In the genomic region with DNA sequence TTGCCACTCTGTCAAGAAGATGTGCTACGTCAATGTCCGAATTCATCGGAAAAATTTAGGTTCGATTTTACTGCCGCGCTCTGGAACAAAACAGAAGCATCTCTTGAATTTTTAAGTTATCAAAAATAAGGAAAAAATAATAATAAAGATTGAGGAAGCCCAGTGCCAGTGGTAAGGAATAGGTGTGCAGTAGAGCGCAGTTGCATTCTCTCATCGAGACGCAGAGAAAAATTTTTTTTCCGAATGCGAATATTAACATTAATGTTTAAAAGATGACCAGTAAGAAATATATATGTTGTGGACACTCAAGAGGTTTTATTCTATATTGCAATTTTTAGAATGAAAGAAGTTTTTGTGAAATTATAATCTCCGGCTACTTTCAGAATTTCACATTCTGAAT, we compare ENCODE assay signal across 8 worm cellular contexts.
TF ChIP-seq lines count a peak whose summit lies in the region.

No protein-coding gene starts in this region.

TF ChIP-seq in whole organism, L1 larva, 84 proteins besides CTCF, POLR2A, EP300 and RAD21 (continues in another document):
- TF ChIP-seq C04F5.9 (tag; optimal IDR thresholded peaks at IDR 0.05; lab: Kevin White, UChicago) (peak; percentile 26), ces-1 (GFP tag; optimal IDR thresholded peaks at IDR 0.05; lab: Kevin White, UChicago) (no peak), unc-130 (tag; optimal IDR thresholded peaks at IDR 0.05; lab: Kevin White, UChicago) (peak; percentile 69), lin-35 (GFP tag; optimal IDR thresholded peaks at IDR 0.05; lab: Kevin White, UChicago) (peak; percentile 66 to 79), sox-4 (tag; optimal IDR thresholded peaks at IDR 0.05; lab: Kevin White, UChicago) (no peak), pax-3 (tag; optimal IDR thresholded peaks at IDR 0.05; lab: Kevin White, UChicago) (no peak), zip-4 (GFP tag; optimal IDR thresholded peaks at IDR 0.05; lab: Kevin White, UChicago) (no peak), elt-3 (tag; optimal IDR thresholded peaks at IDR 0.05; lab: Kevin White, UChicago) (peak in 1 of 6 experiments; percentile 45), vab-15 (tag; optimal IDR thresholded peaks at IDR 0.05; lab: Kevin White, UChicago) (peak; percentile 0), ets-5 (GFP tag; IDR thresholded peaks at IDR 0.05; lab: Robert Waterston, UW) (no peak), egl-27 (tag; optimal IDR thresholded peaks at IDR 0.05; lab: Kevin White, UChicago) (no peak)

TF ChIP-seq in whole organism, L2 larva, 48 proteins besides CTCF, POLR2A, EP300 and RAD21 (continues in another document):
- TF ChIP-seq mab-5 (tag; optimal IDR thresholded peaks at IDR 0.05; lab: Kevin White, UChicago) (no peak), ZK546.5 (tag; optimal IDR thresholded peaks at IDR 0.05; lab: Kevin White, UChicago) (no peak), unc-62 (GFP tag; optimal IDR thresholded peaks at IDR 0.05; lab: Kevin White, UChicago) (no peak), dmd-4 (tag; optimal IDR thresholded peaks at IDR 0.05; lab: Kevin White, UChicago) (no peak), nhr-129 (tag; optimal IDR thresholded peaks at IDR 0.05; lab: Kevin White, UChicago) (no peak), ceh-16 (tag; optimal IDR thresholded peaks at IDR 0.05; lab: Kevin White, UChicago) (no peak), unc-39 (tag; optimal IDR thresholded peaks at IDR 0.05; lab: Kevin White, UChicago) (no peak), sem-4 (tag; optimal IDR thresholded peaks at IDR 0.05; lab: Kevin White, UChicago) (peak; percentile 16), F13H6.1 (tag; optimal IDR thresholded peaks at IDR 0.05; lab: Kevin White, UChicago) (peak; percentile 43), lin-13 (GFP tag; optimal IDR thresholded peaks at IDR 0.05; lab: Kevin White, UChicago) (peak; percentile 34), gmeb-1 (tag; optimal IDR thresholded peaks at IDR 0.05; lab: Kevin White, UChicago) (peak; percentile 58)

TF ChIP-seq in whole organism, L3 larva, 47 proteins besides CTCF, POLR2A, EP300 and RAD21 (continues in another document):
- TF ChIP-seq fkh-2 (tag; optimal IDR thresholded peaks at IDR 0.05; lab: Kevin White, UChicago): no peak
- TF ChIP-seq ceh-9 (tag; optimal IDR thresholded peaks at IDR 0.05; lab: Kevin White, UChicago): no peak
- TF ChIP-seq nhr-76 (tag; optimal IDR thresholded peaks at IDR 0.05; lab: Kevin White, UChicago): no peak
- no peak for TF ChIP-seq lsy-12 (tag; optimal IDR thresholded peaks at IDR 0.05; lab: Kevin White, UChicago)
- TF ChIP-seq egl-5 (tag; optimal IDR thresholded peaks at IDR 0.05; lab: Kevin White, UChicago): no peak
- TF ChIP-seq jun-1 (tag; optimal IDR thresholded peaks at IDR 0.05; lab: Kevin White, UChicago): no peak
- TF ChIP-seq ama-1 (optimal IDR thresholded peaks at IDR 0.05; lab: Kevin White, UChicago): no peak
- no peak for TF ChIP-seq elt-1 (tag; optimal IDR thresholded peaks at IDR 0.05; lab: Kevin White, UChicago)
- TF ChIP-seq fkh-10 (GFP tag; optimal IDR thresholded peaks at IDR 0.05; lab: Kevin White, UChicago): no peak
- TF ChIP-seq mml-1 (tag; optimal IDR thresholded peaks at IDR 0.05; lab: Kevin White, UChicago): no peak
- no peak for TF ChIP-seq nhr-67 (tag; optimal IDR thresholded peaks at IDR 0.05; lab: Kevin White, UChicago)
- no peak for TF ChIP-seq egl-27 (tag; optimal IDR thresholded peaks at IDR 0.05; lab: Kevin White, UChicago)

TF ChIP-seq in whole organism, L4 larva, 104 proteins besides CTCF, POLR2A, EP300 and RAD21 (continues in another document):
- TF ChIP-seq lin-39 (tag; optimal IDR thresholded peaks at IDR 0.05; lab: Kevin White, UChicago): no peak
- peak; percentile 39 for TF ChIP-seq mep-1 (tag; optimal IDR thresholded peaks at IDR 0.05; lab: Kevin White, UChicago)
- peak; percentile 38 for TF ChIP-seq dve-1 (tag; optimal IDR thresholded peaks at IDR 0.05; lab: Kevin White, UChicago; ENCODE audit: insufficient read depth)
- TF ChIP-seq T26A8.4 (GFP tag; IDR thresholded peaks at IDR 0.05; lab: Robert Waterston, UW): no peak
- TF ChIP-seq mdl-1 (tag; optimal IDR thresholded peaks at IDR 0.05; lab: Kevin White, UChicago): no peak
- no peak for TF ChIP-seq unc-39 (tag; optimal IDR thresholded peaks at IDR 0.05; lab: Kevin White, UChicago)
- TF ChIP-seq jun-1 (tag; optimal IDR thresholded peaks at IDR 0.05; lab: Kevin White, UChicago): no peak
- TF ChIP-seq ceh-62 (tag; optimal IDR thresholded peaks at IDR 0.05; lab: Kevin White, UChicago): no peak
- TF ChIP-seq fos-1 (tag; optimal IDR thresholded peaks at IDR 0.05; lab: Kevin White, UChicago): no peak
- peak; percentile 84 for TF ChIP-seq mes-2 (tag; optimal IDR thresholded peaks at IDR 0.05; lab: Kevin White, UChicago; ENCODE audit: poor library complexity, severe bottlenecking)
- no peak for TF ChIP-seq arid-1 (GFP tag; conservative IDR thresholded peaks at IDR 0.05; lab: Robert Waterston, UW)

TF ChIP-seq in whole organism, late embryonic, 69 proteins besides CTCF, POLR2A, EP300 and RAD21:
- TF ChIP-seq nfya-1 (tag; optimal IDR thresholded peaks at IDR 0.05; lab: Kevin White, UChicago) (peak; percentile 14), sdc-2 (tag; optimal IDR thresholded peaks at IDR 0.05; lab: Kevin White, UChicago) (no peak), hlh-6 (tag; optimal IDR thresholded peaks at IDR 0.05; lab: Kevin White, UChicago) (no peak), dve-1 (tag; optimal IDR thresholded peaks at IDR 0.05; lab: Kevin White, UChicago) (no peak), T23F11.4 (GFP tag; optimal IDR thresholded peaks at IDR 0.05; lab: Kevin White, UChicago) (no peak), pha-2 (tag; optimal IDR thresholded peaks at IDR 0.05; lab: Kevin White, UChicago) (no peak), unc-55 (GFP tag; optimal IDR thresholded peaks at IDR 0.05; lab: Kevin White, UChicago) (peak; percentile 6), pqm-1 (tag; optimal IDR thresholded peaks at IDR 0.05; lab: Kevin White, UChicago) (no peak), pros-1 (tag; optimal IDR thresholded peaks at IDR 0.05; lab: Kevin White, UChicago) (no peak), ceh-18 (tag; optimal IDR thresholded peaks at IDR 0.05; lab: Kevin White, UChicago) (no peak), ceh-34 (tag; optimal IDR thresholded peaks at IDR 0.05; lab: Kevin White, UChicago) (no peak)

TF ChIP-seq in whole organism, midembryonic, 9 proteins besides CTCF, POLR2A, EP300 and RAD21:
- TF ChIP-seq med-1 (GFP tag; optimal IDR thresholded peaks at IDR 0.05; lab: Kevin White, UChicago; ENCODE audit: insufficient read depth) (no peak), ztf-23 (GFP tag; IDR thresholded peaks at IDR 0.05; lab: Robert Waterston, UW) (no peak), ztf-29 (GFP tag; IDR thresholded peaks at IDR 0.05; lab: Robert Waterston, UW) (peak; percentile 46; the same call in 1 of the 2 replicates), cog-1 (tag; optimal IDR thresholded peaks at IDR 0.05; lab: Kevin White, UChicago) (peak; percentile 10), flt-1 (GFP tag; IDR thresholded peaks at IDR 0.05; lab: Robert Waterston, UW) (no peak), klf-2 (GFP tag; conservative IDR thresholded peaks at IDR 0.05; lab: Robert Waterston, UW) (no peak)

TF ChIP-seq in whole organism, mixed stage, embryonic, 35 proteins besides CTCF, POLR2A, EP300 and RAD21 (continues in another document):
- TF ChIP-seq elt-3 (tag; optimal IDR thresholded peaks at IDR 0.05; lab: Kevin White, UChicago) (no peak), ztf-11 (tag; optimal IDR thresholded peaks at IDR 0.05; lab: Kevin White, UChicago) (no peak), lsy-2 (tag; optimal IDR thresholded peaks at IDR 0.05; lab: Kevin White, UChicago) (peak; percentile 26), flh-1 (GFP tag; optimal IDR thresholded peaks at IDR 0.05; lab: Kevin White, UChicago) (no peak), nhr-237 (tag; optimal IDR thresholded peaks at IDR 0.05; lab: Kevin White, UChicago) (peak; percentile 40), mep-1 (tag; optimal IDR thresholded peaks at IDR 0.05; lab: Kevin White, UChicago) (peak; percentile 57), unc-120 (tag; optimal IDR thresholded peaks at IDR 0.05; lab: Kevin White, UChicago; ENCODE audit: poor library complexity, severe bottlenecking) (no peak), hlh-1 (tag; optimal IDR thresholded peaks at IDR 0.05; lab: Kevin White, UChicago) (no peak), sem-2 (GFP tag; optimal IDR thresholded peaks at IDR 0.05; lab: Kevin White, UChicago) (no peak), unc-62 (GFP tag; optimal IDR thresholded peaks at IDR 0.05; lab: Kevin White, UChicago) (no peak), cnd-1 (tag; optimal IDR thresholded peaks at IDR 0.05; lab: Kevin White, UChicago) (peak; percentile 15), snpc-4 (tag; optimal IDR thresholded peaks at IDR 0.05; lab: Kevin White, UChicago) (no peak), nhr-28 (tag; optimal IDR thresholded peaks at IDR 0.05; lab: Kevin White, UChicago) (no peak), sptf-1 (tag; optimal IDR thresholded peaks at IDR 0.05; lab: Kevin White, UChicago) (no peak), lin-13 (tag; optimal IDR thresholded peaks at IDR 0.05; lab: Kevin White, UChicago) (no peak), ces-1 (GFP tag; optimal IDR thresholded peaks at IDR 0.05; lab: Kevin White, UChicago) (peak; percentile 24)

TF ChIP-seq in whole organism, young adult, 124 proteins besides CTCF, POLR2A, EP300 and RAD21:
- TF ChIP-seq madf-6 (GFP tag; IDR thresholded peaks at IDR 0.05; lab: Robert Waterston, UW) (peak; percentile 30; the same call in 1 of the 2 replicates), ztf-18 (tag; optimal IDR thresholded peaks at IDR 0.05; lab: Kevin White, UChicago) (peak; percentile 38), K12H6.12 (tag; optimal IDR thresholded peaks at IDR 0.05; lab: Kevin White, UChicago) (no peak), mel-28 (tag; optimal IDR thresholded peaks at IDR 0.05; lab: Kevin White, UChicago; ENCODE audit: borderline replicate concordance) (no peak), rec-8 (tag; optimal IDR thresholded peaks at IDR 0.05; lab: Kevin White, UChicago) (no peak), attf-5 (GFP tag; optimal IDR thresholded peaks at IDR 0.05; lab: Kevin White, UChicago) (peak; percentile 37), mes-4 (tag; optimal IDR thresholded peaks at IDR 0.05; lab: Kevin White, UChicago) (no peak), snpc-1.1 (tag; optimal IDR thresholded peaks at IDR 0.05; lab: Kevin White, UChicago; ENCODE audit: insufficient read depth) (no peak), Y67H2A.10 (GFP tag; conservative IDR thresholded peaks at IDR 0.05; lab: Robert Waterston, UW) (no peak), snpc-4 (GFP tag; optimal IDR thresholded peaks at IDR 0.05; lab: Kevin White, UChicago) (no peak), snpc-4 (tag; optimal IDR thresholded peaks at IDR 0.05; lab: Kevin White, UChicago) (peak in 1 of 4 experiments; percentile 27), T07F8.4 (tag; optimal IDR thresholded peaks at IDR 0.05; lab: Kevin White, UChicago) (no peak), madf-8 (GFP tag; conservative IDR thresholded peaks at IDR 0.05; lab: Robert Waterston, UW) (no peak), egrh-3 (GFP tag; IDR thresholded peaks at IDR 0.05; lab: Robert Waterston, UW) (no peak), egl-44 (GFP tag; IDR thresholded peaks at IDR 0.05; lab: Robert Waterston, UW) (no peak), him-1 (tag; optimal IDR thresholded peaks at IDR 0.05; lab: Kevin White, UChicago) (no peak), mcd-1 (GFP tag; IDR thresholded peaks at IDR 0.05; lab: Robert Waterston, UW) (peak; percentile 89), hmg-1.2 (GFP tag; IDR thresholded peaks at IDR 0.05; lab: Robert Waterston, UW) (peak; percentile 30; the same call in 1 of the 2 replicates)
